Fruit fly (Drosophila melanogaster) whole organism, embryonic: ENCODE measurements around the gene Dh31.

Source experiments
- Atf3 ChIP-seq: fragments of 200-800 bp; sonication (Bioruptor generic); optimal IDR thresholded peaks from 3 replicates; lab custom pipeline; 2016; ENCODE audit warnings: missing biosample characterization, missing genetic modification characterization
- Awh ChIP-seq: fragments of 200-800 bp; sonication (Bioruptor generic); IDR thresholded peaks from 2 replicates; pipeline ENCODE4, ENCODE4 v1.3.6; 2022; ENCODE audit warnings: missing biosample characterization, missing genetic modification characterization
- B-H1 ChIP-seq: fragments of 200-800 bp; sonication (Bioruptor generic); IDR thresholded peaks from 3 replicates; pipeline ENCODE4 v1.3.6; 2022; ENCODE audit warnings: missing biosample characterization, missing genetic modification characterization
- Bgb ChIP-seq: fragments of 200-800 bp; sonication (Bioruptor generic); IDR thresholded peaks from 2 replicates; pipeline ENCODE4 v1.3.6; 2022; ENCODE audit warnings: missing biosample characterization, missing genetic modification characterization; ENCODE audit not compliant: partially characterized antibody
- CG10274 ChIP-seq: fragments of 200-800 bp; sonication (Bioruptor generic); optimal IDR thresholded peaks from 3 replicates; lab custom pipeline; 2017; ENCODE audit warnings: missing biosample characterization, mild to moderate bottlenecking, missing genetic modification characterization
- CG10321 ChIP-seq: fragments of 200-800 bp; sonication (Bioruptor generic); IDR thresholded peaks from 2 replicates; pipeline ENCODE4 v1.3.6; 2022; ENCODE audit warnings: missing biosample characterization, missing genetic modification characterization
- CG10543 ChIP-seq: fragments of 200-800 bp; sonication (Bioruptor generic); optimal IDR thresholded peaks from 3 replicates; lab custom pipeline; 2017; ENCODE audit warnings: missing biosample characterization, mild to moderate bottlenecking, missing genetic modification characterization, moderate library complexity
- CG11696 ChIP-seq: fragments of 200-800 bp; sonication (Bioruptor generic); IDR thresholded peaks from 2 replicates; pipeline ENCODE4 v1.3.6; 2022; ENCODE audit warnings: missing biosample characterization, missing genetic modification characterization
- CG12104 ChIP-seq: fragments of 200-800 bp; sonication (Bioruptor generic); optimal IDR thresholded peaks from 3 replicates; lab custom pipeline; 2016; ENCODE audit warnings: missing biosample characterization, missing genetic modification characterization
- CG12299 ChIP-seq: fragments of 200-800 bp; sonication (Bioruptor generic); optimal IDR thresholded peaks from 2 replicates; lab custom pipeline; 2018; ENCODE audit warnings: missing biosample characterization, mild to moderate bottlenecking, missing genetic modification characterization
- CG1602 ChIP-seq: fragments of 200-800 bp; sonication (Bioruptor generic); optimal IDR thresholded peaks from 3 replicates; lab custom pipeline; 2016; ENCODE audit warnings: missing biosample characterization, missing genetic modification characterization
- CG16815 ChIP-seq: fragments of 200-800 bp; sonication (Bioruptor generic); optimal IDR thresholded peaks from 3 replicates; lab custom pipeline; 2017; ENCODE audit warnings: missing biosample characterization, mild to moderate bottlenecking, missing genetic modification characterization
- CG17385 ChIP-seq: fragments of 200-800 bp; sonication (Bioruptor generic); optimal IDR thresholded peaks from 3 replicates; lab custom pipeline; 2018; ENCODE audit warnings: missing biosample characterization, mild to moderate bottlenecking, missing genetic modification characterization
- CG31441 ChIP-seq: fragments of 200-800 bp; sonication (Bioruptor generic); IDR thresholded peaks from 2 replicates; pipeline ENCODE4 v1.3.6; 2022; ENCODE audit warnings: missing biosample characterization, missing genetic modification characterization
- CG4360 ChIP-seq: fragments of 200-800 bp; sonication (Bioruptor generic); IDR thresholded peaks from 2 replicates; pipeline ENCODE4 v1.3.6; 2022; ENCODE audit warnings: missing biosample characterization, missing genetic modification characterization
- CG4424 ChIP-seq: fragments of 200-800 bp; sonication (Bioruptor generic); optimal IDR thresholded peaks from 3 replicates; lab custom pipeline; 2016; ENCODE audit warnings: missing biosample characterization, missing genetic modification characterization
- CG6683 ChIP-seq: fragments of 200-800 bp; sonication (Bioruptor generic); optimal IDR thresholded peaks from 2 replicates; lab custom pipeline; 2017; ENCODE audit warnings: missing biosample characterization, mild to moderate bottlenecking, missing genetic modification characterization, missing genetic modification reagents
- CG7839 ChIP-seq: fragments of 200-800 bp; sonication (Bioruptor generic); optimal IDR thresholded peaks from 3 replicates; lab custom pipeline; 2018; ENCODE audit warnings: missing biosample characterization, mild to moderate bottlenecking, missing genetic modification characterization, moderate library complexity
- CG9876 ChIP-seq: fragments of 200-800 bp; sonication (Bioruptor generic); optimal IDR thresholded peaks from 2 replicates; lab custom pipeline; 2016; ENCODE audit warnings: missing biosample characterization, missing genetic modification characterization
- D19A ChIP-seq: fragments of 200-800 bp; optimal IDR thresholded peaks from 3 replicates; lab custom pipeline; 2019; ENCODE audit warnings: missing biosample characterization, mild to moderate bottlenecking, missing genetic modification characterization, moderate library complexity
- D19B ChIP-seq: fragments of 200-800 bp; sonication (Bioruptor generic); optimal IDR thresholded peaks from 2 replicates; lab custom pipeline; 2017; ENCODE audit warnings: missing biosample characterization, mild to moderate bottlenecking, missing genetic modification characterization
- Eip74EF ChIP-seq, 2 experiments: fragments of 200-800 bp in 1 of 2; fragments of >200 bp in 1 of 2; sonication (Bioruptor generic) in 1 of 2; optimal IDR thresholded peaks; 2 replicates each; lab custom pipeline; 2017 to 2019; ENCODE audit warnings: missing biosample characterization in 2 of 2, missing genetic modification characterization in 2 of 2, mild to moderate bottlenecking in 1 of 2, moderate library complexity in 1 of 2
- HLH4C ChIP-seq: fragments of 200-800 bp; sonication (Bioruptor generic); IDR thresholded peaks from 3 replicates; pipeline ENCODE4 v1.3.6; 2022; ENCODE audit warnings: missing biosample characterization, missing genetic modification characterization; ENCODE audit not compliant: partially characterized antibody
- HmgZ ChIP-seq: fragments of 200-800 bp; sonication (Bioruptor generic); optimal IDR thresholded peaks from 2 replicates; lab custom pipeline; 2018; ENCODE audit warnings: missing biosample characterization, mild to moderate bottlenecking, missing genetic modification characterization
- Hr39 ChIP-seq: fragments of >200 bp; optimal IDR thresholded peaks from 2 replicates; lab custom pipeline; 2017
- Mad ChIP-seq: fragments of 200-800 bp; sonication (Bioruptor generic); optimal IDR thresholded peaks from 2 replicates; lab custom pipeline; 2016; ENCODE audit warnings: missing biosample characterization, missing genetic modification characterization
- Med ChIP-seq: fragments of 200-800 bp; sonication (Bioruptor generic); peaks from one replicate; lab custom pipeline; 2016; ENCODE audit warnings: missing biosample characterization, missing genetic modification characterization, mild to moderate bottlenecking, inconsistent platforms, moderate library complexity
- Mes4 ChIP-seq: fragments of 200-800 bp; sonication (Bioruptor generic); optimal IDR thresholded peaks from 2 replicates; lab custom pipeline; 2016; ENCODE audit warnings: missing biosample characterization, missing genetic modification characterization
- Ptx1 ChIP-seq: fragments of 200-800 bp; sonication (Bioruptor generic); IDR thresholded peaks from 2 replicates; pipeline ENCODE4 v1.3.6; 2022; ENCODE audit warnings: missing biosample characterization, missing genetic modification characterization
- Sox100B ChIP-seq: fragments of 200-800 bp; sonication (Bioruptor generic); optimal IDR thresholded peaks from 3 replicates; lab custom pipeline; 2018; ENCODE audit warnings: missing biosample characterization, mild to moderate bottlenecking, missing genetic modification characterization
- Xbp1 ChIP-seq: fragments of 200-800 bp; sonication (Bioruptor generic); optimal IDR thresholded peaks from 3 replicates; lab custom pipeline; 2016; ENCODE audit warnings: missing biosample characterization, mild to moderate bottlenecking, missing genetic modification characterization
- ab ChIP-seq: fragments of 200-800 bp; sonication (Bioruptor generic); optimal IDR thresholded peaks from 2 replicates; lab custom pipeline; 2016; ENCODE audit warnings: missing biosample characterization, missing genetic modification characterization
- amos ChIP-seq: fragments of 200-800 bp; sonication (Bioruptor generic); IDR thresholded peaks from 2 replicates; pipeline ENCODE4 v1.3.6; 2022; ENCODE audit warnings: missing biosample characterization, missing genetic modification characterization; ENCODE audit not compliant: partially characterized antibody
- cato ChIP-seq: fragments of 200-800 bp; sonication (Bioruptor generic); optimal IDR thresholded peaks from 2 replicates; lab custom pipeline; 2016; ENCODE audit warnings: missing biosample characterization, missing genetic modification characterization, borderline replicate concordance
- chif ChIP-seq, 2 experiments: fragments of 200-800 bp; sonication (Bioruptor generic); optimal IDR thresholded peaks; 3 replicates each; lab custom pipeline; 2016; ENCODE audit warnings: missing biosample characterization in 2 of 2, missing genetic modification characterization in 2 of 2
- ci ChIP-seq: fragments of 200-800 bp; sonication (Bioruptor generic); IDR thresholded peaks from 3 replicates; pipeline ENCODE4 v1.3.6; 2022; ENCODE audit warnings: missing biosample characterization, missing genetic modification characterization
- crc ChIP-seq: fragments of 200-800 bp; sonication (Bioruptor generic); optimal IDR thresholded peaks from 2 replicates; lab custom pipeline; 2016; ENCODE audit warnings: missing biosample characterization, missing genetic modification characterization
- dm ChIP-seq: fragments of 200-800 bp; sonication (Bioruptor generic); optimal IDR thresholded peaks from 3 replicates; lab custom pipeline; 2016; ENCODE audit warnings: missing biosample characterization, missing genetic modification characterization
- en ChIP-seq: fragments of 200-800 bp; sonication (Bioruptor generic); optimal IDR thresholded peaks from 2 replicates; lab custom pipeline; 2016; ENCODE audit warnings: missing biosample characterization, missing genetic modification characterization
- fd96Cb ChIP-seq: fragments of 200-800 bp; sonication (Bioruptor generic); optimal IDR thresholded peaks from 2 replicates; lab custom pipeline; 2018; ENCODE audit warnings: missing biosample characterization, mild to moderate bottlenecking, missing genetic modification characterization, moderate library complexity
- gcm ChIP-seq: fragments of 200-800 bp; sonication (Bioruptor generic); optimal IDR thresholded peaks from 2 replicates; lab custom pipeline; 2019; ENCODE audit warnings: missing biosample characterization, mild to moderate bottlenecking, missing genetic modification characterization, moderate library complexity
- gem ChIP-seq: fragments of 200-800 bp; sonication (Bioruptor generic); optimal IDR thresholded peaks from 2 replicates; lab custom pipeline; 2019; ENCODE audit warnings: missing biosample characterization, mild to moderate bottlenecking, missing genetic modification characterization, moderate library complexity
- grau ChIP-seq: fragments of 200-800 bp; optimal IDR thresholded peaks from 3 replicates; lab custom pipeline; 2019; ENCODE audit warnings: missing biosample characterization, mild to moderate bottlenecking, missing genetic modification characterization, moderate library complexity
- ken ChIP-seq: fragments of 200-800 bp; sonication (Bioruptor generic); IDR thresholded peaks from 3 replicates; pipeline ENCODE4 v1.3.6; 2022; ENCODE audit warnings: missing biosample characterization, missing genetic modification characterization
- pan ChIP-seq, 4 experiments: fragments of >200 bp in 3 of 4; fragments of 200-800 bp in 1 of 4; sonication (Bioruptor generic) in 1 of 4; optimal IDR thresholded peaks in 3 of 4; IDR thresholded peaks in 1 of 4; 2 replicates each; pipeline versions ENCODE4 v1.3.6 to Lab custom; 2017 to 2022; ENCODE audit warnings: missing biosample characterization in 2 of 4, missing genetic modification characterization in 2 of 4, mixed read lengths in 1 of 4
- salm ChIP-seq: fragments of 200-800 bp; sonication (Bioruptor generic); optimal IDR thresholded peaks from 2 replicates; lab custom pipeline; 2018; ENCODE audit warnings: missing biosample characterization, mild to moderate bottlenecking, missing genetic modification characterization
- sens ChIP-seq: fragments of 200-800 bp; sonication (Bioruptor generic); peaks from one replicate; lab custom pipeline; 2016; ENCODE audit warnings: missing biosample characterization, missing genetic modification characterization
- tna ChIP-seq: fragments of 200-800 bp; sonication (Bioruptor generic); IDR thresholded peaks from 2 replicates; pipeline ENCODE4 v1.3.6; 2022; ENCODE audit warnings: missing biosample characterization, missing genetic modification characterization; ENCODE audit not compliant: partially characterized antibody
- toy ChIP-seq: fragments of 200-800 bp; sonication (Bioruptor generic); IDR thresholded peaks from 2 replicates; pipeline ENCODE4 v1.3.6; 2022; ENCODE audit warnings: missing biosample characterization, missing genetic modification characterization
- trem ChIP-seq: fragments of 200-800 bp; optimal IDR thresholded peaks from 3 replicates; lab custom pipeline; 2019; ENCODE audit warnings: missing biosample characterization, mild to moderate bottlenecking, missing genetic modification characterization, moderate library complexity
- usp ChIP-seq: fragments of >200 bp; optimal IDR thresholded peaks from 2 replicates; lab custom pipeline; 2017; ENCODE audit warnings: missing biosample characterization, missing genetic modification characterization

The Dh31 gene

DNA sequence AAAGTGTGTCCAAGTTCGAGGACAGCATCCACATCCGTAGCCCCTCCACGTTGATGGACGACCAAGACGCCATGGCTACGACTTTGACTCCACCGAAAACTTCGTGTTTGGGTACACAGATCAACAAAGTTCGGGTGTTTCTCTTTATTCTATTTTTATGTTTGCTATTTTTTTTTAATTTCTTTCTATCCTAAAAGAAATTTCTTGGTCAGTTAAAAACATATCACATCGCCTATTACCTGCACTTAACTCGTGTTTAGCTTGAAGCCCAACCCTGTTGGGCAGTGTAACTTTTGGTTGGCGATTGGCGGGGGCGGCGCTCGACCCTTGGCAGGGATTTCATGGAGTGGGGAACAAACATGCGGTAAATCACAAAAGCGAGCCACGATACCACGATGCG, 33.2 kb downstream of the Dh31 start (continued):
- TF ChIP-seq ken (GFP tag; lab: Robert Waterston, UW) (peak; percentile 78; the same call in 2 of the 3 replicates), HLH4C (GFP tag; lab: Robert Waterston, UW) (no peak), CG17385 (peak; percentile 23), ab (GFP tag; lab: Kevin White, UChicago) (no peak), Eip74EF (GFP tag; optimal IDR thresholded peaks at IDR 0.05; lab: Kevin White, UChicago) (peak in 1 of 2 experiments; percentile 30), Med (GFP tag; lab: Kevin White, UChicago) (peak; percentile 89), CG10321 (GFP tag; lab: Robert Waterston, UW) (no peak; the same call in 1 of the 2 replicates), CG12299 (no peak), D19B (GFP tag; lab: Kevin White, UChicago) (no peak), Xbp1 (peak; percentile 57), CG6683 (GFP tag; lab: Kevin White, UChicago) (no peak), CG4360 (GFP tag; lab: Robert Waterston, UW) (no peak; the same call in 1 of the 2 replicates), HmgZ (tag; lab: Kevin White, UChicago) (no peak), amos (GFP tag; lab: Robert Waterston, UW) (no peak), CG9876 (GFP tag; lab: Kevin White, UChicago) (no peak), trem (tag; lab: Kevin White, UChicago) (peak; percentile 41), CG10274 (no peak), Hr39 (no peak), crc (no peak), en (no peak), CG12104 (GFP tag; lab: Kevin White, UChicago) (peak; percentile 8), dm (GFP tag; lab: Kevin White, UChicago) (no peak), ci (GFP tag; lab: Robert Waterston, UW) (peak; percentile 83), CG10543 (GFP tag; lab: Kevin White, UChicago) (no peak), Mes4 (GFP tag; lab: Kevin White, UChicago) (no peak), toy (GFP tag; lab: Robert Waterston, UW) (no peak), B-H1 (GFP tag; lab: Robert Waterston, UW) (peak; percentile 18; the same call in 1 of the 3 replicates), CG1602 (GFP tag; lab: Kevin White, UChicago) (peak; percentile 5), CG4424 (peak; percentile 55), salm (tag; lab: Kevin White, UChicago) (no peak), cato (GFP tag; lab: Kevin White, UChicago) (no peak), Bgb (GFP tag; lab: Robert Waterston, UW) (no peak)

dm6 chr2L:8471667-8472066, 35.0 kb downstream of the Dh31 start:
- TF ChIP-seq tna (no peak), chif (GFP tag; optimal IDR thresholded peaks at IDR 0.05; lab: Kevin White, UChicago) (peak in 1 of 2 experiments; percentile 34), fd96Cb (tag; lab: Kevin White, UChicago) (peak; percentile 58), Atf3 (GFP tag; lab: Kevin White, UChicago) (no peak), CG7839 (tag; lab: Kevin White, UChicago) (peak; percentile 48), Ptx1 (GFP tag; lab: Robert Waterston, UW) (peak; percentile 32; the same call in 1 of the 2 replicates), CG31441 (GFP tag; lab: Robert Waterston, UW) (peak; percentile 45; the same call in 1 of the 2 replicates), pan (optimal IDR thresholded peaks at IDR 0.05; lab: Kevin White, UChicago) (no peak), pan (GFP tag; optimal IDR thresholded peaks at IDR 0.05 in 1 of 2, IDR thresholded peaks at IDR 0.05 in 1 of 2) (peak in 1 of 2 experiments; percentile 34), gem (peak; percentile 67), sens (GFP tag; lab: Kevin White, UChicago) (peak; percentile 84), CG11696 (GFP tag; lab: Robert Waterston, UW) (peak; percentile 39; the same call in 1 of the 2 replicates), gcm (peak; percentile 37), D19A (tag; lab: Kevin White, UChicago) (peak; percentile 41), grau (tag; lab: Kevin White, UChicago) (peak; percentile 38), usp (no peak), CG4424 (peak; percentile 44), Sox100B (GFP tag; lab: Kevin White, UChicago) (peak; percentile 42), Awh (GFP tag; lab: Robert Waterston, UW) (0 out of 2 replicates have a peak, but pooled peaks have one; percentile 15), CG16815 (GFP tag; lab: Kevin White, UChicago) (peak; percentile 32), Mad (GFP tag; lab: Kevin White, UChicago) (no peak)
